Fruit fly (Drosophila melanogaster) whole organism, prepupa: ENCODE data around the gene CG11828.

Source experiments
- CG10631 ChIP-seq: fragments of 200-800 bp; sonication (Bioruptor generic); optimal IDR thresholded peaks from 2 replicates; lab custom pipeline; 2016; ENCODE audit warnings: missing biosample characterization, missing genetic modification characterization
- CG10669 ChIP-seq: fragments of 200-800 bp; sonication (Bioruptor generic); optimal IDR thresholded peaks from 3 replicates; lab custom pipeline; 2018; ENCODE audit warnings: missing biosample characterization, mild to moderate bottlenecking, missing genetic modification characterization, moderate library complexity
- CG11294 ChIP-seq: fragments of 200-800 bp; sonication (Bioruptor generic); IDR thresholded peaks from 2 replicates; pipeline ENCODE4 v1.3.6; 2022; ENCODE audit warnings: missing biosample characterization, missing genetic modification characterization
- CG11762 ChIP-seq: fragments of 200-800 bp; sonication (Bioruptor generic); optimal IDR thresholded peaks from 3 replicates; lab custom pipeline; 2016; ENCODE audit warnings: missing biosample characterization, missing genetic modification characterization; ENCODE audit not compliant: insufficient read depth
- CG15336 ChIP-seq: fragments of 200-800 bp; sonication (Bioruptor generic); IDR thresholded peaks from 2 replicates; pipeline ENCODE4 v1.3.6; 2022; ENCODE audit warnings: missing biosample characterization, missing genetic modification characterization
- CG1621 ChIP-seq: fragments of 200-800 bp; sonication (Bioruptor generic); optimal IDR thresholded peaks from 3 replicates; lab custom pipeline; 2018; ENCODE audit warnings: missing biosample characterization, mild to moderate bottlenecking, missing genetic modification characterization
- CG3032 ChIP-seq: fragments of 200-800 bp; optimal IDR thresholded peaks from 2 replicates; lab custom pipeline; 2019; ENCODE audit warnings: missing biosample characterization, mild to moderate bottlenecking, missing genetic modification characterization, moderate library complexity
- CG31627 ChIP-seq: fragments of 200-800 bp; sonication (Bioruptor generic); optimal IDR thresholded peaks from 3 replicates; lab custom pipeline; 2016; ENCODE audit warnings: missing biosample characterization, missing genetic modification characterization
- CG32006 ChIP-seq: fragments of 200-800 bp; sonication (Bioruptor generic); optimal IDR thresholded peaks from 3 replicates; lab custom pipeline; 2017; ENCODE audit warnings: missing biosample characterization, mild to moderate bottlenecking, missing genetic modification characterization
- CG3919 ChIP-seq: fragments of 200-800 bp; sonication (Bioruptor generic); optimal IDR thresholded peaks from 3 replicates; lab custom pipeline; 2016; ENCODE audit warnings: missing biosample characterization, missing genetic modification characterization
- CG4318 ChIP-seq: fragments of 200-800 bp; sonication (Bioruptor generic); optimal IDR thresholded peaks from 3 replicates; lab custom pipeline; 2017; ENCODE audit warnings: missing biosample characterization, mild to moderate bottlenecking, missing genetic modification characterization
- CG6163 ChIP-seq: fragments of 200-800 bp; sonication (Bioruptor generic); IDR thresholded peaks from 3 replicates; pipeline ENCODE4 v1.3.6; 2022; ENCODE audit warnings: missing biosample characterization, missing genetic modification characterization
- CG6276 ChIP-seq: fragments of 200-800 bp; sonication (Bioruptor generic); optimal IDR thresholded peaks from 2 replicates; lab custom pipeline; 2017; ENCODE audit warnings: missing biosample characterization, mild to moderate bottlenecking, missing genetic modification characterization
- CG6792 ChIP-seq: fragments of 200-800 bp; sonication (Bioruptor generic); optimal IDR thresholded peaks from 3 replicates; lab custom pipeline; 2016; ENCODE audit warnings: missing biosample characterization, missing genetic modification characterization
- CG6808 ChIP-seq: fragments of 200-800 bp; sonication (Bioruptor generic); optimal IDR thresholded peaks from 3 replicates; lab custom pipeline; 2017; ENCODE audit warnings: missing biosample characterization, missing genetic modification characterization, mild to moderate bottlenecking, moderate library complexity, missing genetic modification reagents
- CG8119 ChIP-seq: fragments of 200-800 bp; sonication (Bioruptor generic); IDR thresholded peaks from 3 replicates; pipeline ENCODE4 v1.3.6; 2022; ENCODE audit warnings: missing biosample characterization, missing genetic modification characterization
- CG8319 ChIP-seq: fragments of 200-800 bp; sonication (Bioruptor generic); optimal IDR thresholded peaks from 3 replicates; lab custom pipeline; 2016; ENCODE audit warnings: missing biosample characterization, missing genetic modification characterization
- CG8632 ChIP-seq: fragments of 200-800 bp; sonication (Bioruptor generic); optimal IDR thresholded peaks from 3 replicates; lab custom pipeline; 2016; ENCODE audit warnings: missing biosample characterization, missing genetic modification characterization
- CG9139 ChIP-seq: fragments of 200-800 bp; sonication (Bioruptor generic); optimal IDR thresholded peaks from 3 replicates; lab custom pipeline; 2017; ENCODE audit warnings: missing biosample characterization, mild to moderate bottlenecking, missing genetic modification characterization
- Eip93F ChIP-seq: fragments of 200-800 bp; sonication (Bioruptor generic); optimal IDR thresholded peaks from 2 replicates; lab custom pipeline; 2016; ENCODE audit warnings: missing biosample characterization, mild to moderate bottlenecking, missing genetic modification characterization
- Ets21C ChIP-seq: fragments of 200-800 bp; sonication (Bioruptor generic); optimal IDR thresholded peaks from 3 replicates; lab custom pipeline; 2016; ENCODE audit warnings: missing biosample characterization, missing genetic modification characterization
- Ets96B ChIP-seq: fragments of 200-800 bp; optimal IDR thresholded peaks from 2 replicates; lab custom pipeline; 2019; ENCODE audit warnings: missing biosample characterization, mild to moderate bottlenecking, missing genetic modification characterization, moderate library complexity
- Gug ChIP-seq: fragments of 200-800 bp; sonication (Bioruptor generic); IDR thresholded peaks from 2 replicates; pipeline ENCODE4 v1.3.6; 2022; ENCODE audit warnings: missing biosample characterization, missing genetic modification characterization
- Hr4 ChIP-seq: fragments of 200-800 bp; sonication (Bioruptor generic); optimal IDR thresholded peaks from 3 replicates; lab custom pipeline; 2016; ENCODE audit warnings: missing biosample characterization, missing genetic modification characterization
- OdsH ChIP-seq: fragments of 200-800 bp; sonication (Bioruptor generic); optimal IDR thresholded peaks from 3 replicates; lab custom pipeline; 2016; ENCODE audit warnings: missing biosample characterization, missing genetic modification characterization
- Sox15 ChIP-seq: fragments of 200-800 bp; sonication (Bioruptor generic); optimal IDR thresholded peaks from 3 replicates; lab custom pipeline; 2016; ENCODE audit warnings: missing biosample characterization, missing genetic modification characterization
- achi ChIP-seq: fragments of 200-800 bp; sonication (Bioruptor generic); optimal IDR thresholded peaks from 3 replicates; lab custom pipeline; 2016; ENCODE audit warnings: missing biosample characterization, missing genetic modification characterization
- cyc ChIP-seq: fragments of 200-800 bp; sonication (Bioruptor generic); optimal IDR thresholded peaks from 3 replicates; lab custom pipeline; 2016; ENCODE audit warnings: missing biosample characterization, missing genetic modification characterization
- esn ChIP-seq: fragments of 200-800 bp; sonication (Bioruptor generic); optimal IDR thresholded peaks from 2 replicates; lab custom pipeline; 2016; ENCODE audit warnings: missing biosample characterization, mild to moderate bottlenecking, missing genetic modification characterization, moderate library complexity
- fd59A ChIP-seq: fragments of 200-800 bp; sonication (Bioruptor generic); optimal IDR thresholded peaks from 2 replicates; lab custom pipeline; 2017; ENCODE audit warnings: missing biosample characterization, mild to moderate bottlenecking, missing genetic modification characterization, missing genetic modification reagents
- fkh ChIP-seq: fragments of 200-800 bp; sonication (Bioruptor generic); optimal IDR thresholded peaks from 3 replicates; lab custom pipeline; 2017; ENCODE audit warnings: missing biosample characterization, mild to moderate bottlenecking, missing genetic modification characterization, moderate library complexity
- salr ChIP-seq, 2 experiments: fragments of 200-800 bp; sonication (Bioruptor generic); optimal IDR thresholded peaks; 3 replicates each; lab custom pipeline; 2016 to 2018; ENCODE audit warnings: missing biosample characterization in 2 of 2, missing genetic modification characterization in 2 of 2, mild to moderate bottlenecking in 1 of 2
- spab ChIP-seq: fragments of 200-800 bp; sonication (Bioruptor generic); optimal IDR thresholded peaks from 2 replicates; lab custom pipeline; 2017; ENCODE audit warnings: missing biosample characterization, mild to moderate bottlenecking, missing genetic modification characterization, missing genetic modification reagents
- ss ChIP-seq, 2 experiments: fragments of 200-800 bp; sonication (Bioruptor generic); optimal IDR thresholded peaks; 2 replicates in 1 of 2; 3 replicates in 1 of 2; lab custom pipeline; 2017 to 2018; ENCODE audit warnings: mild to moderate bottlenecking in 2 of 2, missing biosample characterization in 2 of 2, missing genetic modification characterization in 2 of 2, moderate library complexity in 1 of 2
- svp ChIP-seq: fragments of 200-800 bp; sonication (Bioruptor generic); peaks from one replicate; lab custom pipeline; 2016; ENCODE audit warnings: missing biosample characterization, missing genetic modification characterization
- vri ChIP-seq: fragments of 200-800 bp; sonication (Bioruptor generic); optimal IDR thresholded peaks from 3 replicates; lab custom pipeline; 2016; ENCODE audit warnings: missing biosample characterization, mild to moderate bottlenecking, missing genetic modification characterization

The CG11828 gene

DNA sequence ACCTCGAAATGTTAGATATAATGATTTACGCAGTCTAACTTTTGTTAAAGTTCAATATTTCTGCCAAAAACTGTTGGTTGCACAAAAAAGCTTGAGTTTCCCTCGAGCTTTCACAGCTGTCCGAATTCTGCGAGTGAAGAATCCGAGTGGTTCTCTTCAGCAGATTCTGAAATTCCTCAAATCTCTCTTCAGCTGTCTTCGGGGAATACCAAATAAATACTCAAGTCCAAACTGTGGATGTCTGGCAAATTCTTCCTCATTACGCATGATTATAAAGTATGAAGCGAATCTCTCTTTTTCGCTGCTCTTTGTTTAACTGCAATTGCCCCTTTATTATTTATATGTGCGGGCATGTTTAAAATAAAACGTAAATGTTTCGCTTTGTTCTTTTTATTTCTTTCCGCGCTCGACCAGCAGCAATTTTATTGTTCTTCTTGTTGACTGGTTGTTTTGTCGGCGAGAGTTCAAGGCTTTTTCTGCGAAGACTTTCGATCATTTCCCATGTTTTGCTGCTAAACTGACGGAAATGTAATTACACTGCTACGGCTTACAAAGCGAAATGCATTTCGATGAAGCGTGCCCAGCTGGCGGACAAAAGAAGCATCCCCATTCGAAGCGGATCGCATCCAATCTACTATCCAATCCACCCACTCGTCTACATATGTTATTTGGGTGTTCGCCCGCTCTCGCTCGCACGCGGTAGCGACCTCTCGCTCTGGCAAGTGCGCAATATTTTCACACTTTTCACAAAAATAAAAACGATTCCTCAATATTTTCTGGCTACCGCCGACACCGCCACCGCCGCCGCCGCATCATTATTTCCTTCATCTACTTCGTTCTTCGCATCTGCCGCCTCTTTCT is 8.7 kb upstream of the CG11828 start (continued):
- TF ChIP-seq CG3919 (GFP tag; lab: Kevin White, UChicago): peak; percentile 4
- no peak for TF ChIP-seq CG10669
- TF ChIP-seq CG6792 (GFP tag; lab: Kevin White, UChicago): no peak
- peak; percentile 61; the same call in 2 of the 3 replicates for TF ChIP-seq CG6163 (GFP tag; lab: Robert Waterston, UW)
- no peak for TF ChIP-seq vri
- peak; percentile 70 for TF ChIP-seq CG1621 (tag; lab: Kevin White, UChicago)
- TF ChIP-seq CG11294 (GFP tag; lab: Robert Waterston, UW): no peak
- no peak for TF ChIP-seq CG15336
- TF ChIP-seq CG10631 (GFP tag; lab: Kevin White, UChicago): no peak
- TF ChIP-seq CG8632 (GFP tag; lab: Kevin White, UChicago): no peak
- TF ChIP-seq CG6808: no peak
- TF ChIP-seq Hr4 (GFP tag; lab: Kevin White, UChicago): no peak
- no peak for TF ChIP-seq Gug (GFP tag; lab: Robert Waterston, UW)
- TF ChIP-seq OdsH (GFP tag; lab: Kevin White, UChicago): no peak
- TF ChIP-seq fd59A (GFP tag; lab: Kevin White, UChicago): no peak
- no peak for TF ChIP-seq Eip93F (GFP tag; lab: Kevin White, UChicago)
- no peak for TF ChIP-seq CG4318
- TF ChIP-seq CG32006 (GFP tag; lab: Kevin White, UChicago): no peak
- no peak for TF ChIP-seq cyc (GFP tag; lab: Kevin White, UChicago)
- peak; percentile 71 for TF ChIP-seq CG9139 (GFP tag; lab: Kevin White, UChicago)
- no peak for TF ChIP-seq svp (GFP tag; lab: Kevin White, UChicago)
- TF ChIP-seq Ets21C (GFP tag; lab: Kevin White, UChicago): no peak
- no peak for TF ChIP-seq CG11762 (GFP tag; lab: Kevin White, UChicago)
- peak in 1 of 2 experiments; percentile 69 for TF ChIP-seq ss (GFP tag; optimal IDR thresholded peaks at IDR 0.05; lab: Kevin White, UChicago)
- peak; percentile 74 for TF ChIP-seq CG6276 (GFP tag; lab: Kevin White, UChicago)
- no peak for TF ChIP-seq CG31627 (GFP tag; lab: Kevin White, UChicago)
- TF ChIP-seq CG3032: peak; percentile 58
- TF ChIP-seq spab (GFP tag; lab: Kevin White, UChicago): peak; percentile 53
- TF ChIP-seq esn (GFP tag; lab: Kevin White, UChicago): no peak
- no peak for TF ChIP-seq fkh (GFP tag; lab: Kevin White, UChicago)
- TF ChIP-seq CG8119 (GFP tag; lab: Robert Waterston, UW): peak; percentile 49; the same call in 1 of the 3 replicates
- no peak for TF ChIP-seq Sox15 (GFP tag; lab: Kevin White, UChicago)
- peak; percentile 71 for TF ChIP-seq Ets96B (tag; lab: Kevin White, UChicago)
- no peak for TF ChIP-seq CG8319 (GFP tag; lab: Kevin White, UChicago)
- no peak for TF ChIP-seq achi
- TF ChIP-seq, all 60 proteins: peak for 17

DNA sequence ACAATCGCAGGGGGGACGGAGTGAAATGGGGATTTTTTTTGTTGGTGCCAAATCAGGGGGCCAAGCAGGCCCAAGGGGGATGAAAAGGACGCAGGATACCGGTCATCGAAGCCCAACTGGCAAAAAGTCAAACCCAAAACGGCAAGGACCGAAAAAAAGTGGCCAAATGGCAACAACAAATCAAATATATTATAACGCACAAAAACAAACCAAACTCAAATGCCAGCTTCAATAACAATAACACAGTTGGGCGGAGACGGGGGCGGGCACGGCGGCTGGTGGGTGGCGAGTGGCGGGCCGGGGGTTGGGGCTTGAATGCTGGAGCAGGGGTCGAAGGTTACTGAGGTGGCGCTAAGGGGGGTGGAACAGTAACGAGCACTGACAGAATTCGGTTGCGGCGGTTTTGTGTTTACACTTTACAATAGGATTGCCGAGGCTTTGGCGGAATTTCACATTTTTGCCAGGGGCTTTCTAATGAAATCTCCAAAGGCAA is 28.1 kb downstream of the CG11828 start:
- no peak for TF ChIP-seq svp (GFP tag; lab: Kevin White, UChicago)
- TF ChIP-seq Ets96B (tag; lab: Kevin White, UChicago): no peak
- no peak for TF ChIP-seq CG10631 (GFP tag; lab: Kevin White, UChicago)
- no peak for TF ChIP-seq CG8119 (GFP tag; lab: Robert Waterston, UW)
- TF ChIP-seq CG11294 (GFP tag; lab: Robert Waterston, UW): no peak
- TF ChIP-seq CG10669: no peak
- TF ChIP-seq salr (GFP tag; optimal IDR thresholded peaks at IDR 0.05; lab: Kevin White, UChicago): no peak
- TF ChIP-seq fd59A (GFP tag; lab: Kevin White, UChicago): no peak
